Worm (Caenorhabditis elegans): ENCODE measurements around the gene twk-2.
A peak's percentile ranks its signal among the peaks of the same experiment; 100 is the strongest.

The twk-2 gene

ce11 chrII:4392526-4393057 is 60.4 kb downstream of the twk-2 start, which contains the start of gene mlt-7:
mlt-7 (plus strand) TSS chrII:4393007.
- no peak for TF ChIP-seq zip-5 (tag; optimal IDR thresholded peaks at IDR 0.05)
- TF ChIP-seq ceh-24 (tag; optimal IDR thresholded peaks at IDR 0.05): no peak
- TF ChIP-seq fkh-6 (tag; optimal IDR thresholded peaks at IDR 0.05): peak; percentile 82
- TF ChIP-seq C38D4.7 (GFP tag; optimal IDR thresholded peaks at IDR 0.05): no peak
- no peak for TF ChIP-seq sdc-2 (tag; optimal IDR thresholded peaks at IDR 0.05)
- no peak for TF ChIP-seq lin-11 (tag; optimal IDR thresholded peaks at IDR 0.05)
